Worm (Caenorhabditis elegans) whole organism, late embryonic: ENCODE measurements around the gene sru-7.

Source experiments
- K09A11.1 ChIP-seq: sonication (generic microtip); optimal IDR thresholded peaks from 2 replicates; lab custom pipeline; 2017; ENCODE audit warnings: antibody characterized with exemption, mild to moderate bottlenecking, missing genetic modification characterization, missing compliant biosample characterization; ENCODE audit not compliant: insufficient read depth
- Y22D7AL.16 ChIP-seq: sonication (generic microtip); optimal IDR thresholded peaks from 2 replicates; lab custom pipeline; 2016; ENCODE audit warnings: missing genetic modification characterization, missing compliant biosample characterization
- ama-1 ChIP-seq: fragments of 150-350 bp; optimal IDR thresholded peaks from 2 replicates; lab custom pipeline; 2014
- ceh-6 ChIP-seq: fragments of 200-800 bp; sonication (Bioruptor generic); optimal IDR thresholded peaks from 2 replicates; lab custom pipeline; 2018; ENCODE audit warnings: mild to moderate bottlenecking, missing genetic modification characterization, missing compliant biosample characterization
- che-1 ChIP-seq: sonication (generic microtip); optimal IDR thresholded peaks from 2 replicates; lab custom pipeline; 2016; ENCODE audit warnings: mild to moderate bottlenecking, missing genetic modification characterization, missing compliant biosample characterization
- elt-2 ChIP-seq: sonication (generic microtip); optimal IDR thresholded peaks from 2 replicates; lab custom pipeline; 2016; ENCODE audit warnings: missing genetic modification reagents, missing genetic modification characterization, missing compliant biosample characterization
- fkh-10 ChIP-seq: fragments of 150-350 bp; optimal IDR thresholded peaks from 2 replicates; lab custom pipeline; 2014; ENCODE audit warnings: missing biosample characterization, missing genetic modification reagents, missing genetic modification characterization
- hlh-15 ChIP-seq: sonication (generic microtip); optimal IDR thresholded peaks from 2 replicates; lab custom pipeline; 2016; ENCODE audit warnings: missing genetic modification characterization, missing compliant biosample characterization
- nfya-1 ChIP-seq: sonication (generic microtip); optimal IDR thresholded peaks from 2 replicates; lab custom pipeline; 2017; ENCODE audit warnings: missing genetic modification characterization, mild to moderate bottlenecking, missing compliant biosample characterization, antibody characterized with exemption, moderate library complexity
- pag-3 ChIP-seq: sonication (generic microtip); optimal IDR thresholded peaks from 2 replicates; lab custom pipeline; 2016; ENCODE audit warnings: missing compliant biosample characterization, missing genetic modification characterization, borderline replicate concordance
- rnt-1 ChIP-seq: sonication (generic microtip); optimal IDR thresholded peaks from 2 replicates; lab custom pipeline; 2016; ENCODE audit warnings: missing genetic modification characterization, missing compliant biosample characterization
- sox-4 ChIP-seq: sonication (generic microtip); optimal IDR thresholded peaks from 2 replicates; lab custom pipeline; 2017; ENCODE audit warnings: mild to moderate bottlenecking, missing genetic modification characterization, inconsistent platforms, missing compliant biosample characterization
- ttx-3 ChIP-seq: sonication (generic microtip); optimal IDR thresholded peaks from 2 replicates; lab custom pipeline; 2016; ENCODE audit warnings: missing genetic modification reagents, missing genetic modification characterization, missing compliant biosample characterization

DNA sequence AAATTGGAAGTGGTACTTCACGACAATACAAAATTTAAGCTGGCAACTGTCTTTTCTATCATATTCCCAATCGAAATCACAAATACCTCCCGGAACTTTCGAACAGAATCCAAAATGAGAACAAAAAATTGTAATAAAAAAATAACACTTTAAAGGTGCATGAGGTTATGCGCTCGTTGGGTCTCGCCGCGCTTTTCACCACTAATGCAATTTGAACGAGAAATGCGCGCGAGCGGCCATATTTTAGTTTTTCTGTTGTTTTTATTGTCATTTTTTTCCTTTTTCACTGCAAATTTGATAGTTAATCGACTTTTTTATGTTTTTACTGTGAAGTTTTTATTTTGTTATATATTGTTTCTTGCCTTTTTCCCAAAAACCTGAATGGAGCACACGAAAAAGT is 18.7 kb downstream of the sru-7 start, which contains the start of gene mes-6:
- no peak for TF ChIP-seq sox-4 (tag; lab: Kevin White, UChicago)
- TF ChIP-seq ama-1 (lab: Kevin White, UChicago): no peak
- TF ChIP-seq elt-2 (tag; lab: Kevin White, UChicago): no peak
- no peak for TF ChIP-seq ceh-6 (GFP tag; lab: Kevin White, UChicago)
- no peak for TF ChIP-seq K09A11.1 (tag; lab: Kevin White, UChicago)
- no peak for TF ChIP-seq rnt-1 (tag; lab: Kevin White, UChicago)
- TF ChIP-seq Y22D7AL.16 (tag; lab: Kevin White, UChicago): no peak
- TF ChIP-seq pag-3 (tag; lab: Kevin White, UChicago): no peak
- TF ChIP-seq nfya-1 (tag; lab: Kevin White, UChicago): no peak
- TF ChIP-seq ttx-3 (tag; lab: Kevin White, UChicago): no peak
- TF ChIP-seq fkh-10 (GFP tag; lab: Kevin White, UChicago): no peak
- TF ChIP-seq che-1 (tag; lab: Kevin White, UChicago): no peak
- TF ChIP-seq hlh-15 (tag; lab: Kevin White, UChicago): no peak
